Fruit fly (Drosophila melanogaster) whole organism, embryonic: Measurements from ENCODE around the gene Tsf2.

ENCODE experiments used
- Asciz ChIP-seq: fragments of 200-800 bp; sonication (Bioruptor generic); optimal IDR thresholded peaks from 2 replicates; lab custom pipeline; 2017; ENCODE audit warnings: missing biosample characterization, mild to moderate bottlenecking, missing genetic modification characterization, missing genetic modification reagents
- B-H1 ChIP-seq: fragments of 200-800 bp; sonication (Bioruptor generic); IDR thresholded peaks from 3 replicates; pipeline ENCODE4 v1.3.6; 2022; ENCODE audit warnings: missing biosample characterization, missing genetic modification characterization
- CG11696 ChIP-seq: fragments of 200-800 bp; sonication (Bioruptor generic); IDR thresholded peaks from 2 replicates; pipeline ENCODE4 v1.3.6; 2022; ENCODE audit warnings: missing biosample characterization, missing genetic modification characterization
- CG11723 ChIP-seq: fragments of 200-800 bp; sonication (Bioruptor generic); optimal IDR thresholded peaks from 2 replicates; lab custom pipeline; 2017; ENCODE audit warnings: missing biosample characterization, mild to moderate bottlenecking, missing genetic modification characterization
- CG14710 ChIP-seq: fragments of 200-800 bp; sonication (Bioruptor generic); optimal IDR thresholded peaks from 3 replicates; lab custom pipeline; 2019; ENCODE audit warnings: missing biosample characterization, mild to moderate bottlenecking, missing genetic modification characterization, moderate library complexity
- CG17186 ChIP-seq: fragments of 200-800 bp; sonication (Bioruptor generic); optimal IDR thresholded peaks from 3 replicates; lab custom pipeline; 2017; ENCODE audit warnings: missing biosample characterization, missing genetic modification reagents, missing genetic modification characterization
- CG17568 ChIP-seq: fragments of 200-800 bp; sonication (Bioruptor generic); optimal IDR thresholded peaks from 2 replicates; lab custom pipeline; 2018; ENCODE audit warnings: missing biosample characterization, mild to moderate bottlenecking, missing genetic modification characterization, moderate library complexity
- CG17802 ChIP-seq: fragments of 200-800 bp; sonication (Bioruptor generic); optimal IDR thresholded peaks from 2 replicates; lab custom pipeline; 2018; ENCODE audit warnings: missing biosample characterization, mild to moderate bottlenecking, missing genetic modification characterization, moderate library complexity
- CG2116 ChIP-seq: fragments of 200-800 bp; sonication (Bioruptor generic); optimal IDR thresholded peaks from 3 replicates; lab custom pipeline; 2018; ENCODE audit warnings: missing biosample characterization, mild to moderate bottlenecking, missing genetic modification characterization
- CG2678 ChIP-seq: fragments of 200-800 bp; sonication (Bioruptor generic); optimal IDR thresholded peaks from 3 replicates; lab custom pipeline; 2019; ENCODE audit warnings: missing biosample characterization, mild to moderate bottlenecking, missing genetic modification characterization, moderate library complexity
- CG33213 ChIP-seq: fragments of 200-800 bp; sonication (Bioruptor generic); optimal IDR thresholded peaks from 3 replicates; lab custom pipeline; 2016; ENCODE audit warnings: missing biosample characterization, missing genetic modification characterization
- CG34224 ChIP-seq: fragments of 200-800 bp; sonication (Bioruptor generic); IDR thresholded peaks from 3 replicates; pipeline ENCODE4 v1.3.6; 2022; ENCODE audit warnings: missing biosample characterization, missing genetic modification characterization; ENCODE audit not compliant: partially characterized antibody
- CG34422 ChIP-seq: fragments of 200-800 bp; sonication (Bioruptor generic); IDR thresholded peaks from 3 replicates; pipeline ENCODE4 v1.3.6; 2022; ENCODE audit warnings: missing biosample characterization, missing genetic modification characterization
- CG3847 ChIP-seq: fragments of 200-800 bp; sonication (Bioruptor generic); IDR thresholded peaks from 2 replicates; pipeline ENCODE4 v1.3.6; 2022; ENCODE audit warnings: missing biosample characterization, missing genetic modification characterization
- CG4404 ChIP-seq: fragments of 200-800 bp; sonication (Bioruptor generic); IDR thresholded peaks from 2 replicates; pipeline ENCODE4 v1.3.6; 2022; ENCODE audit warnings: missing biosample characterization, missing genetic modification characterization
- CG4424 ChIP-seq: fragments of 200-800 bp; sonication (Bioruptor generic); optimal IDR thresholded peaks from 3 replicates; lab custom pipeline; 2016; ENCODE audit warnings: missing biosample characterization, missing genetic modification characterization
- CG6254 ChIP-seq: fragments of 200-800 bp; sonication (Bioruptor generic); optimal IDR thresholded peaks from 3 replicates; lab custom pipeline; 2017; ENCODE audit warnings: mild to moderate bottlenecking, missing biosample characterization, missing genetic modification reagents, missing genetic modification characterization
- CHES-1-like ChIP-seq: fragments of 200-800 bp; sonication (Bioruptor generic); optimal IDR thresholded peaks from 2 replicates; lab custom pipeline; 2016; ENCODE audit warnings: missing biosample characterization, missing genetic modification characterization
- CoRest ChIP-seq: fragments of 200-800 bp; sonication (Bioruptor generic); optimal IDR thresholded peaks from 3 replicates; lab custom pipeline; 2018; ENCODE audit warnings: missing biosample characterization, mild to moderate bottlenecking, missing genetic modification characterization, moderate library complexity
- D19A ChIP-seq: fragments of 200-800 bp; optimal IDR thresholded peaks from 3 replicates; lab custom pipeline; 2019; ENCODE audit warnings: missing biosample characterization, mild to moderate bottlenecking, missing genetic modification characterization, moderate library complexity
- Dp ChIP-seq: fragments of 200-800 bp; sonication (Bioruptor generic); optimal IDR thresholded peaks from 2 replicates; lab custom pipeline; 2018; ENCODE audit warnings: missing biosample characterization, mild to moderate bottlenecking, missing genetic modification characterization, moderate library complexity
- E2f2 ChIP-seq: fragments of 200-800 bp; sonication (Bioruptor generic); IDR thresholded peaks from 2 replicates; pipeline ENCODE4 v1.3.6; 2022; ENCODE audit warnings: missing biosample characterization, missing genetic modification characterization
- ERR ChIP-seq: fragments of 200-800 bp; sonication (Bioruptor generic); optimal IDR thresholded peaks from 2 replicates; lab custom pipeline; 2016; ENCODE audit warnings: missing biosample characterization, missing genetic modification characterization
- Ets97D ChIP-seq: fragments of 200-800 bp; sonication (Bioruptor generic); optimal IDR thresholded peaks from 3 replicates; lab custom pipeline; 2016; ENCODE audit warnings: missing biosample characterization, missing genetic modification characterization
- H2.0 ChIP-seq: fragments of 200-800 bp; sonication (Bioruptor generic); IDR thresholded peaks from 2 replicates; pipeline ENCODE4 v1.3.6; 2022; ENCODE audit warnings: missing biosample characterization, missing genetic modification characterization
- HmgD ChIP-seq: fragments of 200-800 bp; sonication (Bioruptor generic); optimal IDR thresholded peaks from 3 replicates; lab custom pipeline; 2016; ENCODE audit warnings: missing biosample characterization, missing genetic modification characterization
- Hmr ChIP-seq: fragments of 200-800 bp; sonication (Bioruptor generic); optimal IDR thresholded peaks from 3 replicates; lab custom pipeline; 2017; ENCODE audit warnings: mild to moderate bottlenecking, missing biosample characterization, missing genetic modification reagents, missing genetic modification characterization
- MBD-R2 ChIP-seq: fragments of 200-800 bp; sonication (Bioruptor generic); IDR thresholded peaks from 2 replicates; pipeline ENCODE4 v1.3.6; 2022; ENCODE audit warnings: missing biosample characterization, missing genetic modification characterization
- Med ChIP-seq: fragments of 200-800 bp; sonication (Bioruptor generic); peaks from one replicate; lab custom pipeline; 2016; ENCODE audit warnings: missing biosample characterization, missing genetic modification characterization, mild to moderate bottlenecking, inconsistent platforms, moderate library complexity
- Myb ChIP-seq: fragments of 200-800 bp; sonication (Bioruptor generic); optimal IDR thresholded peaks from 2 replicates; lab custom pipeline; 2016; ENCODE audit warnings: missing biosample characterization, missing genetic modification characterization
- NC2α ChIP-seq: fragments of 200-800 bp; sonication (Bioruptor generic); optimal IDR thresholded peaks from 2 replicates; lab custom pipeline; 2016; ENCODE audit warnings: missing biosample characterization, missing genetic modification characterization
- Opbp ChIP-seq: fragments of 200-800 bp; sonication (Bioruptor generic); IDR thresholded peaks from 3 replicates; pipeline ENCODE4 v1.3.6; 2022; ENCODE audit warnings: missing biosample characterization, missing genetic modification characterization; ENCODE audit not compliant: partially characterized antibody
- Rfx ChIP-seq: fragments of 200-800 bp; sonication (Bioruptor generic); IDR thresholded peaks from 2 replicates; pipeline ENCODE4 v1.3.6; 2022; ENCODE audit warnings: missing biosample characterization, missing genetic modification characterization
- Scr ChIP-seq: fragments of 200-800 bp; sonication (Bioruptor generic); IDR thresholded peaks from 2 replicates; pipeline ENCODE4 v1.3.6; 2022; ENCODE audit warnings: missing biosample characterization, missing genetic modification characterization; ENCODE audit not compliant: partially characterized antibody
- Tbp ChIP-seq: fragments of >200 bp; optimal IDR thresholded peaks from 2 replicates; lab custom pipeline; 2018; ENCODE audit warnings: missing biosample characterization, missing genetic modification characterization
- abd-A ChIP-seq: fragments of 200-800 bp; sonication (Bioruptor generic); optimal IDR thresholded peaks from 3 replicates; lab custom pipeline; 2019; ENCODE audit warnings: missing biosample characterization, mild to moderate bottlenecking, missing genetic modification characterization, moderate library complexity
- ci ChIP-seq: fragments of 200-800 bp; sonication (Bioruptor generic); IDR thresholded peaks from 3 replicates; pipeline ENCODE4 v1.3.6; 2022; ENCODE audit warnings: missing biosample characterization, missing genetic modification characterization
- crp ChIP-seq, 2 experiments: fragments of 200-800 bp; sonication (Bioruptor generic); optimal IDR thresholded peaks; 2 replicates in 1 of 2; 3 replicates in 1 of 2; lab custom pipeline; 2017; ENCODE audit warnings: missing biosample characterization in 2 of 2, missing genetic modification characterization in 2 of 2, mild to moderate bottlenecking in 1 of 2, moderate library complexity in 1 of 2
- ftz-f1 ChIP-seq: fragments of 200-800 bp; sonication (Bioruptor generic); optimal IDR thresholded peaks from 2 replicates; lab custom pipeline; 2016; ENCODE audit warnings: missing biosample characterization, missing genetic modification characterization
- lbe ChIP-seq: fragments of 200-800 bp; sonication (Bioruptor generic); optimal IDR thresholded peaks from 2 replicates; lab custom pipeline; 2016; ENCODE audit warnings: missing biosample characterization, mild to moderate bottlenecking, missing genetic modification characterization
- mam ChIP-seq: fragments of 200-800 bp; sonication (Bioruptor generic); optimal IDR thresholded peaks from 3 replicates; lab custom pipeline; 2016; ENCODE audit warnings: missing biosample characterization, missing genetic modification characterization
- nmo ChIP-seq: fragments of 200-800 bp; sonication (Bioruptor generic); optimal IDR thresholded peaks from 2 replicates; lab custom pipeline; 2018; ENCODE audit warnings: missing biosample characterization, mild to moderate bottlenecking, missing genetic modification characterization, moderate library complexity
- onecut ChIP-seq: fragments of 200-800 bp; sonication (Bioruptor generic); IDR thresholded peaks from 2 replicates; pipeline ENCODE4 v1.3.6; 2022; ENCODE audit warnings: missing biosample characterization, missing genetic modification characterization
- phol ChIP-seq: fragments of 200-800 bp; sonication (Bioruptor generic); optimal IDR thresholded peaks from 3 replicates; lab custom pipeline; 2018; ENCODE audit warnings: missing biosample characterization, mild to moderate bottlenecking, missing genetic modification characterization, moderate library complexity
- row ChIP-seq: fragments of 200-800 bp; sonication (Bioruptor generic); IDR thresholded peaks from 3 replicates; pipeline ENCODE4 v1.3.6; 2022; ENCODE audit warnings: missing biosample characterization, missing genetic modification characterization
- seq ChIP-seq: fragments of 200-800 bp; sonication (Bioruptor generic); IDR thresholded peaks from 2 replicates; pipeline ENCODE4 v1.3.6; 2022; ENCODE audit warnings: missing biosample characterization, missing genetic modification characterization
- sisA ChIP-seq: fragments of 200-800 bp; sonication (Bioruptor generic); IDR thresholded peaks from 2 replicates; pipeline ENCODE4 v1.3.6; 2022; ENCODE audit warnings: missing biosample characterization, missing genetic modification characterization
- sob ChIP-seq: fragments of 200-800 bp; sonication (Bioruptor generic); IDR thresholded peaks from 2 replicates; pipeline ENCODE4 v1.3.6; 2022; ENCODE audit warnings: missing biosample characterization, missing genetic modification characterization
- trem ChIP-seq: fragments of 200-800 bp; optimal IDR thresholded peaks from 3 replicates; lab custom pipeline; 2019; ENCODE audit warnings: missing biosample characterization, mild to moderate bottlenecking, missing genetic modification characterization, moderate library complexity
- yki ChIP-seq: fragments of >200 bp; optimal IDR thresholded peaks from 3 replicates; lab custom pipeline; 2018
- zfh2 ChIP-seq: fragments of 200-800 bp; sonication (Bioruptor generic); optimal IDR thresholded peaks from 2 replicates; lab custom pipeline; 2016; ENCODE audit warnings: missing biosample characterization, missing genetic modification characterization

Gene Tsf2

dm6 chr3L:12530044-12530443 is 3.5 kb downstream of the Tsf2 start, which contains the start of gene nst (continued):
- peak; percentile 32 for TF ChIP-seq CG2116
- peak; percentile 30 for TF ChIP-seq CG14710
- TF ChIP-seq Med = peak; percentile 88
- TF ChIP-seq phol (tag; lab: Kevin White, UChicago) = peak; percentile 21
- peak; percentile 48; the same call in 1 of the 2 replicates for TF ChIP-seq CG3847 (GFP tag; lab: Robert Waterston, UW)
- peak; percentile 27; the same call in 1 of the 2 replicates for TF ChIP-seq seq (GFP tag; lab: Robert Waterston, UW)
- no peak for TF ChIP-seq Asciz (GFP tag; lab: Kevin White, UChicago)
- TF ChIP-seq Ets97D = peak; percentile 15
- TF ChIP-seq row (GFP tag; lab: Robert Waterston, UW) = 0 out of 3 replicates have a peak, but pooled peaks have one; percentile 9
- no peak for TF ChIP-seq zfh2 (GFP tag; lab: Kevin White, UChicago)
- no peak for TF ChIP-seq lbe (GFP tag; lab: Kevin White, UChicago)
- peak; percentile 14 for TF ChIP-seq CG33213 (GFP tag; lab: Kevin White, UChicago)
- no peak for TF ChIP-seq CG4424 (GFP tag; lab: Kevin White, UChicago)
- TF ChIP-seq D19A (tag; lab: Kevin White, UChicago) = no peak
- TF ChIP-seq mam (GFP tag; lab: Kevin White, UChicago) = peak; percentile 7
- peak; percentile 14 for TF ChIP-seq ERR (GFP tag; lab: Kevin White, UChicago)
- TF ChIP-seq sob (GFP tag; lab: Robert Waterston, UW) = no peak
- TF ChIP-seq MBD-R2 (GFP tag; lab: Robert Waterston, UW) = peak; percentile 89
- TF ChIP-seq Myb (GFP tag; lab: Kevin White, UChicago) = peak; percentile 57
- peak; percentile 70 for TF ChIP-seq Dp (GFP tag; lab: Kevin White, UChicago)
- no peak for TF ChIP-seq H2.0 (GFP tag; lab: Robert Waterston, UW)
- peak; percentile 14 for TF ChIP-seq Hmr (GFP tag; lab: Kevin White, UChicago)
- peak; percentile 14 for TF ChIP-seq trem (tag; lab: Kevin White, UChicago)
- peak; percentile 12 for TF ChIP-seq nmo (GFP tag; lab: Kevin White, UChicago)
- 0 out of 2 replicates have a peak, but pooled peaks have one; percentile 28 for TF ChIP-seq Rfx (GFP tag; lab: Robert Waterston, UW)
- TF ChIP-seq CG34224 (GFP tag; lab: Robert Waterston, UW) = 0 out of 3 replicates have a peak, but pooled peaks have one; percentile 6
- peak; percentile 40 for TF ChIP-seq Scr
- TF ChIP-seq yki (lab: Kevin White, UChicago) = no peak
- no peak for TF ChIP-seq CG11723 (GFP tag; lab: Kevin White, UChicago)
- TF ChIP-seq HmgD (GFP tag; lab: Kevin White, UChicago) = peak; percentile 23
- no peak for TF ChIP-seq B-H1 (GFP tag; lab: Robert Waterston, UW)
- peak; percentile 1 for TF ChIP-seq CG2678 (tag; lab: Kevin White, UChicago)
- peak; percentile 83 for TF ChIP-seq E2f2 (GFP tag; lab: Robert Waterston, UW)
- peak; percentile 49; the same call in 1 of the 3 replicates for TF ChIP-seq Opbp (GFP tag; lab: Robert Waterston, UW)
- peak; percentile 16 for TF ChIP-seq CG6254
- TF ChIP-seq ci = peak; percentile 16; the same call in 1 of the 3 replicates
- no peak for TF ChIP-seq NC2α (GFP tag; lab: Kevin White, UChicago)
- no peak for TF ChIP-seq Tbp (GFP tag; lab: Kevin White, UChicago)
- TF ChIP-seq CG4404 (GFP tag; lab: Robert Waterston, UW) = no peak
- peak; percentile 17 for TF ChIP-seq CoRest
- peak; percentile 2 for TF ChIP-seq CG17802
- TF ChIP-seq CHES-1-like (GFP tag; lab: Kevin White, UChicago) = peak; percentile 6
- TF ChIP-seq CG11696 (GFP tag; lab: Robert Waterston, UW) = peak; percentile 94
- TF ChIP-seq onecut (GFP tag; lab: Robert Waterston, UW) = no peak
- peak; percentile 43; the same call in 1 of the 3 replicates for TF ChIP-seq CG34422
- TF ChIP-seq sisA (GFP tag; lab: Robert Waterston, UW) = no peak
- peak; percentile 34 for TF ChIP-seq CG17186 (GFP tag; lab: Kevin White, UChicago)
- TF ChIP-seq crp (GFP tag; optimal IDR thresholded peaks at IDR 0.05; lab: Kevin White, UChicago) = peak in 1 of 2 experiments; percentile 78
- no peak for TF ChIP-seq abd-A
- peak; percentile 25 for TF ChIP-seq ftz-f1 (GFP tag; lab: Kevin White, UChicago)
- no peak for TF ChIP-seq CG17568 (GFP tag; lab: Kevin White, UChicago)
